Fruit fly (Drosophila melanogaster): Measurements from ENCODE around the gene frc.
A peak's percentile ranks its signal among the peaks of the same experiment; 100 is the strongest.

Gene frc

DNA sequence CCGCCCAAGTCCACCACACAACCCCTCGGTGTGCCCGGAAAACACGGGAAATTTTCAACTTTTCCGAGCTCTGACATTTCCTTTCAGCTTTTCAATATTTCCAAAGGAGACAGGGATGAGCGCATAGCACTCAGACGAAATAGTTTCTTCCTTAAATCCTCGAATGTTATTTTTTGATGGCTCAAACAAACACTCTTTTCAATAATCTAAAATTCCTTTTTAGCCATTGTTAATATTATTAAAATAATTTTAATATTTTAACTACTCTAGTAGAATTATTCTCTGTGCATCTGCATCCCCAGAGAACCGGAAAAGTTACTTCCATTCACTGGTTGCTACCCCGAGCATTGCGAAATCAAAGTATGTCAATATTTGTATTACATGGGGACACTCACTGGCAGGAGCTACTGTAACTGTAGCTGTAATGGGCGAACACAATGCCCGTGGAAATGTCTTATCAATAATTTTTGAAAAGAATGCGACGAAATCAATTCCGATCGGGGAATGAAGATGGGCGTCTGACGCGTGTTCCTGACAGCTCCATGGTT is 24.8 kb upstream of the frc start (continued):
- TF ChIP-seq CoRest (tag; optimal IDR thresholded peaks at IDR 0.05) (peak; percentile 23), lov (optimal IDR thresholded peaks at IDR 0.05) (no peak), lov (GFP tag; IDR thresholded peaks at IDR 0.05) (no peak), Chrac-16 (GFP tag; optimal IDR thresholded peaks at IDR 0.05) (no peak), Hmr (GFP tag; optimal IDR thresholded peaks at IDR 0.05) (no peak), ato (GFP tag; IDR thresholded peaks at IDR 0.05; ENCODE audit: partially characterized antibody) (no peak), Hand (GFP tag; optimal IDR thresholded peaks at IDR 0.05) (no peak), Doc2 (GFP tag; IDR thresholded peaks at IDR 0.05) (no peak), Abd-B (GFP tag; optimal IDR thresholded peaks at IDR 0.05) (no peak), CG12769 (tag; optimal IDR thresholded peaks at IDR 0.05) (no peak), CG6854 (GFP tag; optimal IDR thresholded peaks at IDR 0.05) (no peak), so (GFP tag; IDR thresholded peaks at IDR 0.05) (no peak), gem (tag; optimal IDR thresholded peaks at IDR 0.05) (peak; percentile 51), CG2875 (GFP tag; optimal IDR thresholded peaks at IDR 0.05) (no peak), CG7839 (tag; optimal IDR thresholded peaks at IDR 0.05) (peak; percentile 24), CG3726 (GFP tag; IDR thresholded peaks at IDR 0.05) (no peak), E2f2 (GFP tag; IDR thresholded peaks at IDR 0.05) (no peak), Side (GFP tag; optimal IDR thresholded peaks at IDR 0.05) (no peak), CG3163 (GFP tag; optimal IDR thresholded peaks at IDR 0.05) (no peak), CHES-1-like (GFP tag; optimal IDR thresholded peaks at IDR 0.05) (no peak), nmo (GFP tag; optimal IDR thresholded peaks at IDR 0.05) (peak; percentile 31), CG1792 (GFP tag; optimal IDR thresholded peaks at IDR 0.05) (no peak), CG13296 (GFP tag; optimal IDR thresholded peaks at IDR 0.05) (no peak), cas (GFP tag; IDR thresholded peaks at IDR 0.05) (no peak), YL-1 (GFP tag; optimal IDR thresholded peaks at IDR 0.05) (no peak), CG9876 (GFP tag; optimal IDR thresholded peaks at IDR 0.05) (no peak), CG12299 (tag; optimal IDR thresholded peaks at IDR 0.05) (no peak), sug (tag; optimal IDR thresholded peaks at IDR 0.05) (no peak), Hr78 (GFP tag; optimal IDR thresholded peaks at IDR 0.05) (no peak), wdn (GFP tag; IDR thresholded peaks at IDR 0.05) (no peak), tna (GFP tag; IDR thresholded peaks at IDR 0.05; ENCODE audit: partially characterized antibody) (no peak), disco-r (GFP tag; optimal IDR thresholded peaks at IDR 0.05) (no peak), CG1602 (GFP tag; optimal IDR thresholded peaks at IDR 0.05) (no peak), Max (GFP tag; optimal IDR thresholded peaks at IDR 0.05) (no peak), CG10462 (GFP tag; optimal IDR thresholded peaks at IDR 0.05) (no peak), tx (GFP tag; optimal IDR thresholded peaks at IDR 0.05) (no peak), Dek (tag; optimal IDR thresholded peaks at IDR 0.05) (no peak), Ets65A (GFP tag) (peak; percentile 25), prd (optimal IDR thresholded peaks at IDR 0.05) (no peak), prd (GFP tag; IDR thresholded peaks at IDR 0.05) (peak; percentile 29; the same call in 1 of the 3 replicates), croc (GFP tag; conservative IDR thresholded peaks at IDR 0.05) (no peak), bigmax (GFP tag; optimal IDR thresholded peaks at IDR 0.05) (no peak), dmrt99B (tag; optimal IDR thresholded peaks at IDR 0.05) (peak; percentile 38), Xrp1 (GFP tag; IDR thresholded peaks at IDR 0.05) (peak; percentile 62; the same call in 1 of the 2 replicates), ara (GFP tag; IDR thresholded peaks at IDR 0.05) (no peak), eve (GFP tag; optimal IDR thresholded peaks at IDR 0.05) (no peak), Dll (GFP tag; IDR thresholded peaks at IDR 0.05; ENCODE audit: partially characterized antibody) (no peak), CG14710 (tag; optimal IDR thresholded peaks at IDR 0.05) (peak; percentile 23), Hr51 (GFP tag; optimal IDR thresholded peaks at IDR 0.05) (peak in 1 of 2 experiments; percentile 42), CG13894 (tag; optimal IDR thresholded peaks at IDR 0.05) (no peak), phol (tag; optimal IDR thresholded peaks at IDR 0.05) (peak; percentile 18)
